Fruit fly (Drosophila melanogaster) whole organism, pupa: ENCODE data around the gene smg.
A peak's percentile ranks its signal among the peaks of the same experiment; 100 is the strongest.

Experiments used
- CG10348 ChIP-seq: fragments of 200-800 bp; sonication (Bioruptor generic); IDR thresholded peaks from 2 replicates; pipeline ENCODE4 v1.3.6; 2022; ENCODE audit warnings: missing biosample characterization, missing genetic modification characterization
- CG12605 ChIP-seq: fragments of 200-800 bp; sonication (Bioruptor generic); IDR thresholded peaks from 2 replicates; pipeline ENCODE4 v1.3.6; 2022; ENCODE audit warnings: missing biosample characterization, missing genetic modification characterization
- CG13204 ChIP-seq: fragments of 200-800 bp; sonication (Bioruptor generic); optimal IDR thresholded peaks from 2 replicates; lab custom pipeline; 2018; ENCODE audit warnings: missing biosample characterization, mild to moderate bottlenecking, missing genetic modification characterization, moderate library complexity
- CG14655 ChIP-seq: fragments of 200-800 bp; sonication (Bioruptor generic); optimal IDR thresholded peaks from 3 replicates; lab custom pipeline; 2017; ENCODE audit warnings: mild to moderate bottlenecking, missing biosample characterization, missing genetic modification reagents, missing genetic modification characterization
- CG15710 ChIP-seq: fragments of 200-800 bp; sonication (Bioruptor generic); optimal IDR thresholded peaks from 2 replicates; lab custom pipeline; 2018; ENCODE audit warnings: missing biosample characterization, mild to moderate bottlenecking, missing genetic modification characterization, moderate library complexity
- CG17806 ChIP-seq: fragments of 200-800 bp; sonication (Bioruptor generic); optimal IDR thresholded peaks from 2 replicates; lab custom pipeline; 2018; ENCODE audit warnings: missing biosample characterization, mild to moderate bottlenecking, missing genetic modification characterization, moderate library complexity
- CG32121 ChIP-seq: fragments of 200-800 bp; sonication (Bioruptor generic); IDR thresholded peaks from 2 replicates; pipeline ENCODE4 v1.3.6; 2022; ENCODE audit warnings: missing biosample characterization, missing genetic modification characterization
- CG34367 ChIP-seq: fragments of 200-800 bp; sonication (Bioruptor generic); optimal IDR thresholded peaks from 2 replicates; lab custom pipeline; 2018; ENCODE audit warnings: missing biosample characterization, mild to moderate bottlenecking, missing genetic modification characterization
- CG4496 ChIP-seq: fragments of 200-800 bp; sonication (Bioruptor generic); IDR thresholded peaks from 3 replicates; pipeline ENCODE4 v1.3.6; 2022; ENCODE audit warnings: missing biosample characterization, missing genetic modification characterization
- CG8159 ChIP-seq: fragments of 200-800 bp; sonication (Bioruptor generic); optimal IDR thresholded peaks from 3 replicates; lab custom pipeline; 2018; ENCODE audit warnings: missing biosample characterization, mild to moderate bottlenecking, missing genetic modification characterization, moderate library complexity
- CG8301 ChIP-seq: fragments of 200-800 bp; sonication (Bioruptor generic); optimal IDR thresholded peaks from 2 replicates; lab custom pipeline; 2018; ENCODE audit warnings: missing biosample characterization, mild to moderate bottlenecking, missing genetic modification characterization
- CG9948 ChIP-seq: fragments of 200-800 bp; sonication (Bioruptor generic); optimal IDR thresholded peaks from 2 replicates; lab custom pipeline; 2018; ENCODE audit warnings: missing biosample characterization, mild to moderate bottlenecking, missing genetic modification characterization, moderate library complexity
- D1 ChIP-seq: fragments of 200-800 bp; sonication (Bioruptor generic); optimal IDR thresholded peaks from 2 replicates; lab custom pipeline; 2018; ENCODE audit warnings: missing biosample characterization, mild to moderate bottlenecking, missing genetic modification characterization, moderate library complexity
- EcR ChIP-seq: fragments of 200-800 bp; sonication (Bioruptor generic); optimal IDR thresholded peaks from 3 replicates; lab custom pipeline; 2019; ENCODE audit warnings: missing biosample characterization, missing genetic modification characterization, mild to moderate bottlenecking, moderate library complexity, missing genetic modification reagents
- Ets98B ChIP-seq: fragments of 200-800 bp; sonication (Bioruptor generic); IDR thresholded peaks from 2 replicates; pipeline ENCODE4 v1.3.6; 2022; ENCODE audit warnings: missing biosample characterization, missing genetic modification characterization
- Pif1A ChIP-seq: fragments of 200-800 bp; sonication (Bioruptor generic); optimal IDR thresholded peaks from 3 replicates; lab custom pipeline; 2016; ENCODE audit warnings: missing biosample characterization, missing genetic modification characterization
- Pif1B ChIP-seq: fragments of 200-800 bp; sonication (Bioruptor generic); optimal IDR thresholded peaks from 3 replicates; lab custom pipeline; 2016; ENCODE audit warnings: missing biosample characterization, missing genetic modification characterization
- Snoo ChIP-seq: fragments of 200-800 bp; sonication (Bioruptor generic); optimal IDR thresholded peaks from 3 replicates; lab custom pipeline; 2017; ENCODE audit warnings: missing biosample characterization, mild to moderate bottlenecking, missing genetic modification characterization, inconsistent platforms
- fd96Ca ChIP-seq: fragments of 200-800 bp; sonication (Bioruptor generic); IDR thresholded peaks from 3 replicates; pipeline ENCODE4 v1.3.6; 2022; ENCODE audit warnings: missing biosample characterization, missing genetic modification characterization
- gl ChIP-seq: fragments of 200-800 bp; sonication (Bioruptor generic); optimal IDR thresholded peaks from 2 replicates; lab custom pipeline; 2018; ENCODE audit warnings: missing biosample characterization, mild to moderate bottlenecking, missing genetic modification characterization
- rn ChIP-seq: fragments of 200-800 bp; sonication (Bioruptor generic); IDR thresholded peaks from 2 replicates; pipeline ENCODE4 v1.3.6; 2022; ENCODE audit warnings: missing biosample characterization, missing genetic modification characterization

smg gene

dm6 chr3L:8978678-8979413 is 18.9 kb downstream of the smg start:
- TF ChIP-seq EcR (peak; percentile 70), CG15710 (tag; lab: Kevin White, UChicago) (no peak), CG8159 (tag; lab: Kevin White, UChicago) (no peak), CG13204 (GFP tag; lab: Kevin White, UChicago) (no peak), CG10348 (peak; percentile 47; the same call in 1 of the 2 replicates), CG14655 (GFP tag; lab: Kevin White, UChicago) (no peak), rn (GFP tag; lab: Robert Waterston, UW) (no peak), Snoo (tag; lab: Kevin White, UChicago) (no peak), gl (tag; lab: Kevin White, UChicago) (no peak), CG4496 (peak; percentile 83; the same call in 2 of the 3 replicates), CG8301 (peak; percentile 3), Pif1A (no peak), CG9948 (tag; lab: Kevin White, UChicago) (peak; percentile 8), Pif1B (GFP tag; lab: Kevin White, UChicago) (no peak), Ets98B (peak; percentile 74), D1 (no peak), CG34367 (no peak), CG32121 (GFP tag; lab: Robert Waterston, UW) (peak; percentile 84), CG17806 (tag; lab: Kevin White, UChicago) (no peak), fd96Ca (GFP tag; lab: Robert Waterston, UW) (peak; percentile 73; the same call in 2 of the 3 replicates), CG12605 (peak; percentile 40)
- TF ChIP-seq, all 21 proteins: peak for 9

- TF ChIP-seq CG9948 (tag; lab: Kevin White, UChicago), result peak; percentile 47
- peak; percentile 65 for TF ChIP-seq CG15710 (tag; lab: Kevin White, UChicago)
- no peak for TF ChIP-seq CG14655 (GFP tag; lab: Kevin White, UChicago)
- TF ChIP-seq fd96Ca (GFP tag; lab: Robert Waterston, UW), result peak; percentile 59; the same call in 1 of the 3 replicates
- peak; percentile 24 for TF ChIP-seq CG17806 (tag; lab: Kevin White, UChicago)
- no peak for TF ChIP-seq EcR
- 0 out of 2 replicates have a peak, but pooled peaks have one; percentile 25 for TF ChIP-seq CG12605
- no peak for TF ChIP-seq CG10348
- peak; percentile 63 for TF ChIP-seq CG8159 (tag; lab: Kevin White, UChicago)
- TF ChIP-seq Snoo (tag; lab: Kevin White, UChicago), result peak; percentile 34
- TF ChIP-seq CG32121 (GFP tag; lab: Robert Waterston, UW), result peak; percentile 30; the same call in 1 of the 2 replicates
- no peak for TF ChIP-seq CG4496
Observed at dm6 chr3L:8974478-8975477, 23.0 kb downstream of the smg start, which contains the start of the genes pix and Srp68. TSS of gene pix (minus strand) at chr3L:8974765. TSS of gene Srp68 (plus strand) at chr3L:8975046.

dm6 chr3L:8968437-8968836 is 29.4 kb downstream of the smg start, which contains the start of gene CG5026:
TSS of gene CG5026 (plus strand) at chr3L:8968528.
- TF ChIP-seq CG13204 (GFP tag; lab: Kevin White, UChicago) (no peak), CG14655 (GFP tag; lab: Kevin White, UChicago) (no peak), CG9948 (tag; lab: Kevin White, UChicago) (no peak), CG10348 (no peak), EcR (peak; percentile 2)

DNA sequence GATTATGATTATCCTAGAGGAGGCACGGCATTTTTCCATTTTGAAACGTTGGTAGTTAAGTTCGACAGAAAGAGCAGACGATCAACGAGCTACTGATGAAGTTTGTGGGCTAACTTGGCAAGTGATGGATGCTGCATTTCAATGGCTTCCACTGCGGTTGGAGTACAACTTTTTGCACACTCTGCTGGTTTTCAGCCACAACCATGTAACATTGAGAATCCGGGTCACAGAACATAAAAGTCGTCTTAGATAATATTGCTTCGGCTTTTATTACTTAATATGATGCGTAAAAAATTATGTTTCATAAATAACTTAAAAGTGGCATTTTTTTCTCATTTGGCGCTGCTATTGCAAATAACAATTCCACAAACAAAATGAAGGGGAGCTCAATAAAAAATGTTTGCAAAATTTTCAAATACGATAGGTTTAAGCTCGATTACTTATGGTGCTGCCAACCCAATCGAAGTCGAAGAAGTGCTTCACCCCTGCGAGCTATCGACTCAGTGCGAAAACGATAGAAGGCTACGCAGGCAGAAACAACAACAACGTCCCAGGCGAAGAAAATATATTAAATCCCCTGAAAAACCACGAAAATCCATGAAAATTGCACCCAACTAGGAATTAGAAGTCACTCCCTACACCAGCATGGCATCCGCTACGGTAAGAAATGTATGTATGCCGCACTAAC is 31.3 kb downstream of the smg start, which contains the start of the genes CG5653 and CG5021:
Gene CG5653 (minus strand): TSS at position 51 of the 688 bp plus-strand sequence.
Gene CG5021 (plus strand): TSS at position 506 of the 688 bp plus-strand sequence.
- TF ChIP-seq CG14655 (GFP tag; lab: Kevin White, UChicago) (no peak), gl (tag; lab: Kevin White, UChicago) (peak; percentile 3)

DNA sequence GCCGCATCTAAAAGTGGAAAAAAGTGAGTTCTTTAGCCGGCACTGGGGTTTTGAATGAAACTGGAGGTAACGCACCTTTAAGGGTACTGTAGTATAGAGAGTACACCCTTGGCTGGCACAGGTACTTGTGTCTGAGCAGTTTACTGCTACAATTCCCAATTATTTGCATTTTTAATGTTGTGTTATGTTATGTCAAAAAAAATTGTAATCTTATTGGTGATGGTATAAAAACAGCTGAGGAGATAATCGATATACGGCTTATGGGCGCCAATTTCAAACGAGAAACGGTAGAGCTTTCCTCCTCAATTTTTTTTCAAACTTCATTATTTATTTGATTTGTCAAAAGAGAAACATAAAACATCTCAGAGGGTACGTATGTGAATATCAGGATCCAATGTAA is 33.3 kb downstream of the smg start, which contains the start of gene ValRS-m:
Gene ValRS-m (minus strand): TSS at position 312 of the 400 bp plus-strand sequence.
- TF ChIP-seq gl (tag; lab: Kevin White, UChicago) (no peak), CG8301 (no peak), CG10348 (no peak), rn (GFP tag; lab: Robert Waterston, UW) (no peak), Snoo (tag; lab: Kevin White, UChicago) (no peak), Ets98B (no peak), CG12605 (no peak), CG34367 (no peak)
- TF ChIP-seq, all 21 proteins: peak for 0
